Fruit fly (Drosophila melanogaster): Measurements from ENCODE around the gene CG13392.

The CG13392 gene

dm6 chr2L:8350560-8351171, 31.9 kb downstream of the CG13392 start:
- no peak for TF ChIP-seq Snoo (tag; optimal IDR thresholded peaks at IDR 0.05)
- TF ChIP-seq Pif1A (GFP tag; optimal IDR thresholded peaks at IDR 0.05) = no peak
- no peak for TF ChIP-seq CG14655 (GFP tag; optimal IDR thresholded peaks at IDR 0.05)
- TF ChIP-seq CG8301 (tag; optimal IDR thresholded peaks at IDR 0.05) = no peak
- no peak for TF ChIP-seq EcR (GFP tag; optimal IDR thresholded peaks at IDR 0.05)
- TF ChIP-seq fd96Ca (GFP tag; IDR thresholded peaks at IDR 0.05) = no peak

- TF ChIP-seq Pif1A (GFP tag; optimal IDR thresholded peaks at IDR 0.05) = no peak
- TF ChIP-seq fd96Ca (GFP tag; IDR thresholded peaks at IDR 0.05) = no peak
- no peak for TF ChIP-seq CG12605 (GFP tag; IDR thresholded peaks at IDR 0.05)
- TF ChIP-seq CG8159 (tag; optimal IDR thresholded peaks at IDR 0.05) = no peak
- no peak for TF ChIP-seq D1 (tag; optimal IDR thresholded peaks at IDR 0.05)
- no peak for TF ChIP-seq CG14655 (GFP tag; optimal IDR thresholded peaks at IDR 0.05)
- no peak for TF ChIP-seq Pif1B (GFP tag; optimal IDR thresholded peaks at IDR 0.05)
- TF ChIP-seq Ets98B (GFP tag; IDR thresholded peaks at IDR 0.05) = no peak
- TF ChIP-seq EcR (GFP tag; optimal IDR thresholded peaks at IDR 0.05) = no peak
- no peak for TF ChIP-seq gl (tag; optimal IDR thresholded peaks at IDR 0.05)
Measured at dm6 chr2L:8346260-8346659, 36.3 kb downstream of the CG13392 start, which contains the start of gene CG7778. CG7778 (plus strand) TSS chr2L:8346620.

dm6 chr2L:8344536-8344935, 38.1 kb downstream of the CG13392 start:
- no peak for TF ChIP-seq Pif1B (GFP tag; optimal IDR thresholded peaks at IDR 0.05)
- no peak for TF ChIP-seq D1 (tag; optimal IDR thresholded peaks at IDR 0.05)
- TF ChIP-seq CG17806 (tag; optimal IDR thresholded peaks at IDR 0.05) = no peak
- TF ChIP-seq CG12605 (GFP tag; IDR thresholded peaks at IDR 0.05) = no peak
- no peak for TF ChIP-seq CG4496 (GFP tag; IDR thresholded peaks at IDR 0.05)
- TF ChIP-seq CG34367 (tag; optimal IDR thresholded peaks at IDR 0.05) = no peak
- no peak for TF ChIP-seq CG32121 (GFP tag; IDR thresholded peaks at IDR 0.05)
- no peak for TF ChIP-seq CG15710 (tag; optimal IDR thresholded peaks at IDR 0.05)
- TF ChIP-seq EcR (GFP tag; optimal IDR thresholded peaks at IDR 0.05) = no peak
- TF ChIP-seq Pif1A (GFP tag; optimal IDR thresholded peaks at IDR 0.05) = no peak
- TF ChIP-seq CG10348 (GFP tag; IDR thresholded peaks at IDR 0.05) = no peak
- TF ChIP-seq CG13204 (GFP tag; optimal IDR thresholded peaks at IDR 0.05) = no peak
- no peak for TF ChIP-seq CG9948 (tag; optimal IDR thresholded peaks at IDR 0.05)
- TF ChIP-seq Ets98B (GFP tag; IDR thresholded peaks at IDR 0.05) = no peak
- TF ChIP-seq CG8301 (tag; optimal IDR thresholded peaks at IDR 0.05) = no peak

- TF ChIP-seq gl (tag; optimal IDR thresholded peaks at IDR 0.05) (no peak), CG14655 (GFP tag; optimal IDR thresholded peaks at IDR 0.05) (no peak), CG17806 (tag; optimal IDR thresholded peaks at IDR 0.05) (no peak), CG9948 (tag; optimal IDR thresholded peaks at IDR 0.05) (no peak), Pif1A (GFP tag; optimal IDR thresholded peaks at IDR 0.05) (no peak), CG13204 (GFP tag; optimal IDR thresholded peaks at IDR 0.05) (no peak), fd96Ca (GFP tag; IDR thresholded peaks at IDR 0.05) (no peak), CG8159 (tag; optimal IDR thresholded peaks at IDR 0.05) (no peak), CG4496 (GFP tag; IDR thresholded peaks at IDR 0.05) (no peak), Ets98B (GFP tag; IDR thresholded peaks at IDR 0.05) (no peak), CG32121 (GFP tag; IDR thresholded peaks at IDR 0.05) (no peak), EcR (GFP tag; optimal IDR thresholded peaks at IDR 0.05) (no peak), CG10348 (GFP tag; IDR thresholded peaks at IDR 0.05) (no peak)
Measured at dm6 chr2L:8342395-8342794, 40.2 kb downstream of the CG13392 start, which contains the start of gene CG14273. CG14273 (plus strand) TSS chr2L:8342695.

dm6 chr2L:8339751-8340349, 42.8 kb downstream of the CG13392 start:
- TF ChIP-seq CG12605 (GFP tag; IDR thresholded peaks at IDR 0.05) (no peak), CG8159 (tag; optimal IDR thresholded peaks at IDR 0.05) (no peak), CG9948 (tag; optimal IDR thresholded peaks at IDR 0.05) (no peak), CG4496 (GFP tag; IDR thresholded peaks at IDR 0.05) (no peak), Pif1A (GFP tag; optimal IDR thresholded peaks at IDR 0.05) (no peak)

dm6 chr2L:8338039-8338438, 44.6 kb downstream of the CG13392 start, which contains the start of gene witty:
witty (plus strand) TSS chr2L:8338287.
- TF ChIP-seq CG17806 (tag; optimal IDR thresholded peaks at IDR 0.05) (no peak), CG34367 (tag; optimal IDR thresholded peaks at IDR 0.05) (no peak), CG8301 (tag; optimal IDR thresholded peaks at IDR 0.05) (no peak), D1 (tag; optimal IDR thresholded peaks at IDR 0.05) (no peak), CG32121 (GFP tag; IDR thresholded peaks at IDR 0.05) (no peak)

dm6 chr2L:8334705-8335104, 47.9 kb downstream of the CG13392 start:
- TF ChIP-seq CG12605 (GFP tag; IDR thresholded peaks at IDR 0.05) (no peak), CG4496 (GFP tag; IDR thresholded peaks at IDR 0.05) (peak; percentile 81), CG14655 (GFP tag; optimal IDR thresholded peaks at IDR 0.05) (peak; percentile 6), CG34367 (tag; optimal IDR thresholded peaks at IDR 0.05) (peak; percentile 4), Ets98B (GFP tag; IDR thresholded peaks at IDR 0.05) (0 out of 2 replicates have a peak, but pooled peaks have one; percentile 9), CG17806 (tag; optimal IDR thresholded peaks at IDR 0.05) (no peak), CG8301 (tag; optimal IDR thresholded peaks at IDR 0.05) (no peak), Pif1A (GFP tag; optimal IDR thresholded peaks at IDR 0.05) (peak; percentile 11), CG13204 (GFP tag; optimal IDR thresholded peaks at IDR 0.05) (no peak), D1 (tag; optimal IDR thresholded peaks at IDR 0.05) (no peak)
